Worm (Caenorhabditis elegans): Measurements from ENCODE around the gene frm-5.2.
"Not testable (repeated sequence)": the region's sequence is repeated elsewhere in the genome, so short reads cannot be mapped to it uniquely, and the experiment has no call there.

DNA sequence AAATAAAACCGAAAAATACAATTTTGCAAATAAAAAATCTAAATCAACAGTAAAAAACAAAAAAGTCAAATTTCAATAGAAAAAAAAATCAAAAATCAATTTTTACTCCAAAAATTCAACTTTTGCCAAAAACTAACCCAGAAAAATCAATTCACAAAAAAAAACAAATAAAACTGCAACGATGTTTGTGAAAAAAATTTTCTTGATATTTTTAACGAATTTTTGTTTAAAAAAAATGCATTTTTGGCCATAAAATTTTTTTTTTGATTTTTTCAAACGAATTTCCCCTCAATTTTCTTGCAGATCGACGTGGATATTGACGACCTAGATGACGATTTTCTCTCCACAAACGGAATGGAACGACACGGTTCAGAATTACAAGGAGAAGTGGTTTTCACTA lies at the start of gene frm-5.2:
- TF ChIP-seq hmg-1.1 (GFP tag; IDR thresholded peaks at IDR 0.05); pha-4 (GFP tag; IDR thresholded peaks at IDR 0.05); pha-4 (tag; optimal IDR thresholded peaks at IDR 0.05); egl-27 (tag; optimal IDR thresholded peaks at IDR 0.05); sdz-12 (GFP tag; optimal IDR thresholded peaks at IDR 0.05): not testable (repeated sequence)
